Worm (Caenorhabditis elegans): ENCODE measurements around the gene C03B1.3.

C03B1.3 gene

ce11 chrX:6321380-6321779, 44.4 kb upstream of the C03B1.3 start:
- TF ChIP-seq nhr-25 (tag; optimal IDR thresholded peaks at IDR 0.05; ENCODE audit: borderline replicate concordance, insufficient read depth) (peak; percentile 52), mxl-2 (GFP tag; conservative IDR thresholded peaks at IDR 0.05) (no peak)

DNA sequence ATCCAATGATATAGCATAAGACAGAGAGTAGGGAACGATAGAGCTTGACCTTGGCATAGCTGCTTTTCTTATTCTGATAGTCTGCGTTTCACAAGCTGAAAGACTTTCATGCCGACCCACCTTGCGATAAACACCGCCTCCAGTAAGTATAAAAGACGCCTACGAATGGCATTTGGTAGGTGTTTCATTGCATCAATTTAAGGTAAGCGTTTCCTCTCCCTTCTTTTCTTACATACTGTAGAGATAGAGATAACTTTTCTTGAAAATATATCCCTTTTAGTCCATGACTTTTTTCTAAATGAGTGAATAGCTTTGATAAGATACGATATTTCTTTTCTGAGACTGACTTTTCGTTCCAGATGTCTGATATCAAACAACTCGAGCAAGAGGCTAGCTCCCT, 42.7 kb upstream of the C03B1.3 start, which contains the start of gene col-167:
Gene col-167 (plus strand): TSS at position 360 of the 400 bp plus-strand sequence.
- TF ChIP-seq aha-1 (tag) (no peak), fkh-10 (GFP tag; optimal IDR thresholded peaks at IDR 0.05) (no peak), nhr-28 (tag; optimal IDR thresholded peaks at IDR 0.05) (peak; percentile 25), T26A8.4 (GFP tag; IDR thresholded peaks at IDR 0.05) (no peak; the same call in 1 of the 2 replicates), lim-7 (GFP tag; IDR thresholded peaks at IDR 0.05) (no peak), mep-1 (tag; optimal IDR thresholded peaks at IDR 0.05) (peak; percentile 24), nhr-11 (tag; optimal IDR thresholded peaks at IDR 0.05) (no peak), hlh-11 (tag; optimal IDR thresholded peaks at IDR 0.05) (no peak), zag-1 (tag; optimal IDR thresholded peaks at IDR 0.05) (no peak), ceh-62 (tag; optimal IDR thresholded peaks at IDR 0.05) (no peak), cey-2 (tag; optimal IDR thresholded peaks at IDR 0.05; ENCODE audit: borderline replicate concordance, insufficient read depth) (no peak), nhr-6 (tag; optimal IDR thresholded peaks at IDR 0.05) (peak; percentile 7)

ce11 chrX:6324124-6324893, 41.5 kb upstream of the C03B1.3 start:
- peak; percentile 74 for TF ChIP-seq set-16 (GFP tag; IDR thresholded peaks at IDR 0.05)
- peak; percentile 33 for TF ChIP-seq nhr-25 (tag; optimal IDR thresholded peaks at IDR 0.05; ENCODE audit: borderline replicate concordance, insufficient read depth)
- peak; percentile 3 for TF ChIP-seq hlh-30 (tag; optimal IDR thresholded peaks at IDR 0.05; ENCODE audit: insufficient read depth)

DNA sequence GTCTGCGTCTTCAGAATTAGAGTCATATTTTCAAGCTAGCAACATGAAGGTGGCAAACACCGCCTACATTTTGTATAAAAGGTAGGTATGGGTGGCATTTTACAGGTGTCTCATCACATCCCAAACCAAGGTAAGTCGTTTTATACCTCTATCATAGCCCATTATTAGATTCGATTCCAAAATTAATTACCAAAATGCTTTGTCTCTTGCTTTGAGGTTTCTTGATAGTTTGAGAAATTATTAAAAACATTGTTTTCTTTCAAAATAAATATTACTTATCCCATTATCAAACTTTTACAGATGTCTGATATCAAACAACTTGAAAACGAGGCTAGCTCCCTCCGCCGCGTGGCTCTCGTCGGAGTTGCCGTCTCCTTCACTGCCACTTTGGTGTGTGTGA, 39.7 kb upstream of the C03B1.3 start, which contains the start of gene col-168:
Gene col-168 (plus strand): TSS at position 301 of the 400 bp plus-strand sequence.
- TF ChIP-seq hlh-11 (tag; optimal IDR thresholded peaks at IDR 0.05) (no peak), D1046.2 (GFP tag; IDR thresholded peaks at IDR 0.05) (no peak), ceh-28 (tag; optimal IDR thresholded peaks at IDR 0.05) (no peak), nhr-6 (tag; optimal IDR thresholded peaks at IDR 0.05) (no peak), spr-3 (GFP tag; optimal IDR thresholded peaks at IDR 0.05) (no peak), unc-62 (GFP tag; optimal IDR thresholded peaks at IDR 0.05 in 1 of 2) (no peak), unc-62 (tag; optimal IDR thresholded peaks at IDR 0.05) (no peak), madf-5 (GFP tag; IDR thresholded peaks at IDR 0.05) (no peak), rbr-2 (tag; optimal IDR thresholded peaks at IDR 0.05) (no peak), Y5F2A.4 (GFP tag; optimal IDR thresholded peaks at IDR 0.05) (no peak), aha-1 (tag) (no peak), ceh-44 (GFP tag; IDR thresholded peaks at IDR 0.05) (no peak)

DNA sequence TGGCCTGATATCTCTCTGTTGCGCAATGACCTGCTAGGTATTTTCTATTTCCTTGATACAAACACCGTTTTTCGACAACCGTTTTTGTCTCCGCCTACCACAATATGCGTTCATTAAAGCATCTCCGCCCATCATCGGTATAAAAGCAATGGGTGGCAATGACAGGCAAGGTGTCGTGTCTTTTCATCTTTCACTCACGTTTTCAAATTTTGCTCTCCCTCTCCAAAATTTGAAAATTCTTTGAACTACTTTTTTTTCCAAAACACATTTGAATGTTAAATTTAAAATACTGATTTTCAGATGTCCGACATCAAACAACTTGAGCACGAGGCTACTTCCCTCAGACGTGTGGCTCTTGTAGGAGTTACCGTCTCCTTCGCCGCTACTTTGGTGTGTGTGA, 37.0 kb upstream of the C03B1.3 start, which contains the start of gene col-169:
Gene col-169 (plus strand): TSS at position 301 of the 400 bp plus-strand sequence.
- TF ChIP-seq lir-3 (tag; optimal IDR thresholded peaks at IDR 0.05): no peak
- TF ChIP-seq egl-43 (GFP tag; IDR thresholded peaks at IDR 0.05): no peak
- TF ChIP-seq spr-1 (tag; optimal IDR thresholded peaks at IDR 0.05): no peak
- TF ChIP-seq nhr-237 (tag; optimal IDR thresholded peaks at IDR 0.05): no peak
- no peak for TF ChIP-seq nhr-28 (tag; optimal IDR thresholded peaks at IDR 0.05)
- peak; percentile 84 for TF ChIP-seq aha-1 (tag)
- no peak for TF ChIP-seq daf-12 (tag; optimal IDR thresholded peaks at IDR 0.05)

ce11 chrX:6329542-6330029, 36.2 kb upstream of the C03B1.3 start:
- TF ChIP-seq set-16 (GFP tag; IDR thresholded peaks at IDR 0.05): peak; percentile 96

Data from whole organism, L4 larva.